Fruit fly (Drosophila melanogaster) whole organism, adult: Measurements from ENCODE around the gene CG14210.
A peak's percentile ranks its signal among the peaks of the same experiment; 100 is the strongest.

Experiments used
- CG11617 ChIP-seq: fragments of 200-800 bp; sonication (Bioruptor generic); optimal IDR thresholded peaks from 2 replicates; lab custom pipeline; 2017; ENCODE audit warnings: mild to moderate bottlenecking, missing biosample characterization, missing genetic modification reagents, missing genetic modification characterization
- CG12768 ChIP-seq: fragments of 200-800 bp; sonication (Bioruptor generic); optimal IDR thresholded peaks from 2 replicates; lab custom pipeline; 2017; ENCODE audit warnings: missing biosample characterization, missing genetic modification characterization, mild to moderate bottlenecking, moderate library complexity, missing genetic modification reagents
- CG14711 ChIP-seq: fragments of 200-800 bp; sonication (Bioruptor generic); optimal IDR thresholded peaks from 2 replicates; lab custom pipeline; 2018; ENCODE audit warnings: missing biosample characterization, mild to moderate bottlenecking, missing genetic modification characterization, moderate library complexity
- CG1620 ChIP-seq: fragments of 200-800 bp; sonication (Bioruptor generic); optimal IDR thresholded peaks from 2 replicates; lab custom pipeline; 2016; ENCODE audit warnings: missing biosample characterization, missing genetic modification characterization
- CG33017 ChIP-seq: fragments of 200-800 bp; sonication (Bioruptor generic); optimal IDR thresholded peaks from 2 replicates; lab custom pipeline; 2018; ENCODE audit warnings: missing biosample characterization, mild to moderate bottlenecking, missing genetic modification characterization, moderate library complexity
- CG5204 ChIP-seq: fragments of 200-800 bp; sonication (Bioruptor generic); optimal IDR thresholded peaks from 2 replicates; lab custom pipeline; 2016; ENCODE audit warnings: missing biosample characterization, missing genetic modification characterization
- CG7045 ChIP-seq: fragments of 200-800 bp; sonication (Bioruptor generic); optimal IDR thresholded peaks from 2 replicates; lab custom pipeline; 2017; ENCODE audit warnings: missing biosample characterization, mild to moderate bottlenecking, missing genetic modification characterization
- CG7101 ChIP-seq: fragments of 200-800 bp; sonication (Bioruptor generic); optimal IDR thresholded peaks from 2 replicates; lab custom pipeline; 2018; ENCODE audit warnings: missing biosample characterization, mild to moderate bottlenecking, missing genetic modification characterization, moderate library complexity
- Clk ChIP-seq: fragments of 200-800 bp; sonication (Bioruptor generic); optimal IDR thresholded peaks from 2 replicates; lab custom pipeline; 2017; ENCODE audit warnings: missing biosample characterization, missing genetic modification characterization
- Crg-1 ChIP-seq: fragments of 200-800 bp; sonication (Bioruptor generic); optimal IDR thresholded peaks from 2 replicates; lab custom pipeline; 2016; ENCODE audit warnings: missing biosample characterization, missing genetic modification characterization
- Hr96 ChIP-seq: fragments of 200-800 bp; sonication (Bioruptor generic); optimal IDR thresholded peaks from 2 replicates; lab custom pipeline; 2016; ENCODE audit warnings: missing biosample characterization, missing genetic modification characterization
- Mnt ChIP-seq: fragments of 200-800 bp; sonication (Bioruptor generic); optimal IDR thresholded peaks from 2 replicates; lab custom pipeline; 2016; ENCODE audit warnings: missing biosample characterization, mild to moderate bottlenecking, missing genetic modification characterization
- bab1 ChIP-seq: fragments of 200-800 bp; sonication (Bioruptor generic); optimal IDR thresholded peaks from 3 replicates; lab custom pipeline; 2019; ENCODE audit warnings: missing biosample characterization, mild to moderate bottlenecking, missing genetic modification characterization, moderate library complexity
- cic ChIP-seq: fragments of 200-800 bp; sonication (Bioruptor generic); optimal IDR thresholded peaks from 2 replicates; lab custom pipeline; 2017; ENCODE audit warnings: missing biosample characterization, mild to moderate bottlenecking, missing genetic modification characterization, moderate library complexity
- cnc ChIP-seq, 2 experiments: fragments of >200 bp; optimal IDR thresholded peaks; 2 replicates each; lab custom pipeline; 2017
- kay ChIP-seq: fragments of 200-800 bp; sonication (Bioruptor generic); peaks from one replicate; lab custom pipeline; 2016; ENCODE audit warnings: missing biosample characterization, missing genetic modification characterization, borderline replicate concordance
- ovo ChIP-seq: fragments of 200-800 bp; sonication (Bioruptor generic); optimal IDR thresholded peaks from 2 replicates; lab custom pipeline; 2016; ENCODE audit warnings: missing biosample characterization, missing genetic modification characterization
- pad ChIP-seq: fragments of 200-800 bp; sonication (Bioruptor generic); optimal IDR thresholded peaks from 3 replicates; lab custom pipeline; 2017; ENCODE audit warnings: missing biosample characterization, missing genetic modification characterization, mild to moderate bottlenecking, moderate library complexity, missing genetic modification reagents
- tj ChIP-seq: fragments of 200-800 bp; sonication (Bioruptor generic); optimal IDR thresholded peaks from 3 replicates; lab custom pipeline; 2017; ENCODE audit warnings: missing biosample characterization, mild to moderate bottlenecking, missing genetic modification characterization, moderate library complexity
- toe ChIP-seq: fragments of 200-800 bp; sonication (Bioruptor generic); optimal IDR thresholded peaks from 2 replicates; lab custom pipeline; 2016; ENCODE audit warnings: missing biosample characterization, missing genetic modification characterization

The CG14210 gene

dm6 chrX:19613473-19613872 is 2.5 kb upstream of the CG14210 start:
- TF ChIP-seq CG7045 (GFP tag; lab: Kevin White, UChicago) (no peak), CG33017 (no peak), cic (GFP tag; lab: Kevin White, UChicago) (no peak), Mnt (GFP tag; lab: Kevin White, UChicago) (peak; percentile 68), kay (GFP tag; lab: Kevin White, UChicago) (no peak), bab1 (GFP tag; lab: Kevin White, UChicago) (peak; percentile 82), CG1620 (GFP tag; lab: Kevin White, UChicago) (no peak), Hr96 (GFP tag; lab: Kevin White, UChicago) (no peak), Clk (GFP tag; lab: Kevin White, UChicago) (no peak), CG7101 (tag; lab: Kevin White, UChicago) (peak; percentile 81), CG11617 (GFP tag; lab: Kevin White, UChicago) (peak; percentile 71), CG14711 (tag; lab: Kevin White, UChicago) (peak; percentile 38), pad (GFP tag; lab: Kevin White, UChicago) (peak; percentile 39), ovo (no peak), CG5204 (GFP tag; lab: Kevin White, UChicago) (no peak), cnc (optimal IDR thresholded peaks at IDR 0.05; lab: Kevin White, UChicago) (no peak), Crg-1 (GFP tag; lab: Kevin White, UChicago) (peak; percentile 46), toe (GFP tag; lab: Kevin White, UChicago) (no peak), CG12768 (GFP tag; lab: Kevin White, UChicago) (no peak), tj (GFP tag; lab: Kevin White, UChicago) (peak; percentile 32)

dm6 chrX:19618183-19618740 is 2.3 kb downstream of the CG14210 start, which contains the start of the genes Pstk and Tim9b:
Pstk (minus strand) TSS chrX:19618537.
Tim9b (minus strand) TSS chrX:19618537.
- peak; percentile 15 for TF ChIP-seq bab1 (GFP tag; lab: Kevin White, UChicago)
- no peak for TF ChIP-seq cic (GFP tag; lab: Kevin White, UChicago)
- TF ChIP-seq Mnt (GFP tag; lab: Kevin White, UChicago) = no peak
- TF ChIP-seq kay (GFP tag; lab: Kevin White, UChicago) = no peak
- no peak for TF ChIP-seq Crg-1 (GFP tag; lab: Kevin White, UChicago)
- no peak for TF ChIP-seq CG5204 (GFP tag; lab: Kevin White, UChicago)

- TF ChIP-seq CG11617 (GFP tag; lab: Kevin White, UChicago) = no peak
- no peak for TF ChIP-seq bab1 (GFP tag; lab: Kevin White, UChicago)
Observed at dm6 chrX:19621145-19621544, 5.1 kb downstream of the CG14210 start, which contains the start of gene CG14221. CG14221 (minus strand) TSS chrX:19621245.

dm6 chrX:19622924-19623323 is 6.9 kb downstream of the CG14210 start, which contains the start of the genes Naa20A and MKP-4:
Naa20A (minus strand) TSS chrX:19623074.
MKP-4 (plus strand) TSS chrX:19623114.
- TF ChIP-seq Mnt (GFP tag; lab: Kevin White, UChicago) (peak; percentile 39), bab1 (GFP tag; lab: Kevin White, UChicago) (no peak)

dm6 chrX:19625405-19625804 is 9.4 kb downstream of the CG14210 start, which contains the start of gene CG14212:
CG14212 (plus strand) TSS chrX:19625705.
- no peak for TF ChIP-seq CG7045 (GFP tag; lab: Kevin White, UChicago)
- no peak for TF ChIP-seq bab1 (GFP tag; lab: Kevin White, UChicago)
- TF ChIP-seq pad (GFP tag; lab: Kevin White, UChicago) = no peak

- no peak for TF ChIP-seq ovo
- TF ChIP-seq toe (GFP tag; lab: Kevin White, UChicago) = no peak
- no peak for TF ChIP-seq Clk (GFP tag; lab: Kevin White, UChicago)
- no peak for TF ChIP-seq CG33017
- no peak for TF ChIP-seq cnc (optimal IDR thresholded peaks at IDR 0.05; lab: Kevin White, UChicago)
- no peak for TF ChIP-seq CG5204 (GFP tag; lab: Kevin White, UChicago)
- TF ChIP-seq CG7045 (GFP tag; lab: Kevin White, UChicago) = no peak
- peak; percentile 12 for TF ChIP-seq CG11617 (GFP tag; lab: Kevin White, UChicago)
- TF ChIP-seq kay (GFP tag; lab: Kevin White, UChicago) = no peak
- peak; percentile 78 for TF ChIP-seq pad (GFP tag; lab: Kevin White, UChicago)
- peak; percentile 90 for TF ChIP-seq Mnt (GFP tag; lab: Kevin White, UChicago)
- TF ChIP-seq CG14711 (tag; lab: Kevin White, UChicago) = peak; percentile 25
- TF ChIP-seq CG7101 (tag; lab: Kevin White, UChicago) = peak; percentile 10
- no peak for TF ChIP-seq Hr96 (GFP tag; lab: Kevin White, UChicago)
- TF ChIP-seq Crg-1 (GFP tag; lab: Kevin White, UChicago) = no peak
- TF ChIP-seq CG1620 (GFP tag; lab: Kevin White, UChicago) = no peak
- TF ChIP-seq bab1 (GFP tag; lab: Kevin White, UChicago) = peak; percentile 16
- peak; percentile 17 for TF ChIP-seq CG12768 (GFP tag; lab: Kevin White, UChicago)
- peak; percentile 60 for TF ChIP-seq tj (GFP tag; lab: Kevin White, UChicago)
- TF ChIP-seq cic (GFP tag; lab: Kevin White, UChicago) = peak; percentile 64
Observed at dm6 chrX:19631365-19631832, 15.4 kb downstream of the CG14210 start.
